Worm (Caenorhabditis elegans) whole organism, L4 larva: ENCODE measurements around the gene F54D5.7.
"Not testable (repeated sequence)": the region's sequence is repeated elsewhere in the genome, so short reads cannot be mapped to it uniquely, and the experiment has no call there.

Experiments used
- F37D6.2 ChIP-seq: sonication (generic microtip); optimal IDR thresholded peaks from 2 replicates; lab custom pipeline; 2016; ENCODE audit warnings: mild to moderate bottlenecking, missing genetic modification characterization, missing compliant biosample characterization
- F49E8.2 ChIP-seq: sonication (generic microtip); optimal IDR thresholded peaks from 2 replicates; lab custom pipeline; 2016; ENCODE audit warnings: missing compliant biosample characterization, mild to moderate bottlenecking, missing genetic modification characterization, borderline replicate concordance
- T26A8.4 ChIP-seq: fragments of 200-800 bp; sonication (Bioruptor generic); IDR thresholded peaks from 2 replicates; pipeline ENCODE4 v1.3.6; 2022; ENCODE audit warnings: missing genetic modification characterization, missing compliant biosample characterization
- Y48G9A.11 ChIP-seq: fragments of 200-800 bp; sonication (Bioruptor generic); IDR thresholded peaks from 2 replicates; pipeline ENCODE4 v1.3.6; 2022; ENCODE audit warnings: missing genetic modification reagents, missing genetic modification characterization, missing compliant biosample characterization
- Y75B8A.6 ChIP-seq: fragments of 200-800 bp; sonication (Bioruptor generic); IDR thresholded peaks from 2 replicates; pipeline ENCODE4 v1.3.6; 2022; ENCODE audit warnings: missing genetic modification reagents, missing genetic modification characterization, missing compliant biosample characterization
- ZK337.2 ChIP-seq: fragments of 200-800 bp; sonication (Bioruptor generic); IDR thresholded peaks from 2 replicates; pipeline ENCODE4 v1.3.6; 2022; ENCODE audit warnings: missing genetic modification reagents, missing genetic modification characterization, missing compliant biosample characterization
- aha-1 ChIP-seq: fragments of 150-350 bp; peaks from one replicate; lab custom pipeline; 2014; ENCODE audit warnings: missing biosample characterization, missing genetic modification characterization
- arid-1 ChIP-seq: fragments of 200-800 bp; sonication (Bioruptor generic); conservative IDR thresholded peaks from 2 replicates; pipeline ENCODE4 v1.3.6; 2022; ENCODE audit warnings: missing genetic modification reagents, missing genetic modification characterization, missing compliant biosample characterization
- ceh-32 ChIP-seq: sonication (generic microtip); optimal IDR thresholded peaks from 2 replicates; lab custom pipeline; 2016; ENCODE audit warnings: mild to moderate bottlenecking, missing genetic modification characterization, missing compliant biosample characterization; ENCODE audit not compliant: poor library complexity
- ceh-44 ChIP-seq: fragments of 200-800 bp; sonication (Bioruptor generic); IDR thresholded peaks from 2 replicates; pipeline ENCODE4 v1.3.6; 2022; ENCODE audit warnings: missing genetic modification reagents, missing genetic modification characterization, missing compliant biosample characterization
- ces-1 ChIP-seq: fragments of 150-350 bp; sonication (generic microtip); optimal IDR thresholded peaks from 4 replicates; lab custom pipeline; 2014; ENCODE audit warnings: missing biosample characterization, missing genetic modification reagents, missing genetic modification characterization
- ctbp-1 ChIP-seq: fragments of 200-800 bp; sonication (Bioruptor generic); IDR thresholded peaks from 2 replicates; pipeline ENCODE4 v1.3.6; 2022; ENCODE audit warnings: missing genetic modification reagents, missing genetic modification characterization, missing compliant biosample characterization
- daf-16 ChIP-seq, 3 experiments: sonication (generic microtip); optimal IDR thresholded peaks; 2 replicates each; lab custom pipeline; 2016 to 2017; ENCODE audit warnings: missing genetic modification characterization in 3 of 3, missing genetic modification reagents in 3 of 3, mild to moderate bottlenecking in 2 of 3, missing compliant biosample characterization in 2 of 3, missing biosample characterization in 1 of 3, moderate library complexity in 1 of 3
- dmd-6 ChIP-seq: fragments of 200-800 bp; sonication (Bioruptor generic); IDR thresholded peaks from 2 replicates; pipeline ENCODE4 v1.3.6; 2022; ENCODE audit warnings: missing genetic modification reagents, missing genetic modification characterization, missing compliant biosample characterization
- dmd-9 ChIP-seq: fragments of 200-800 bp; sonication (Bioruptor generic); IDR thresholded peaks from 2 replicates; pipeline ENCODE4 v1.3.6; 2022; ENCODE audit warnings: missing genetic modification reagents, missing genetic modification characterization, missing compliant biosample characterization
- dpl-1 ChIP-seq: fragments of 150-350 bp; optimal IDR thresholded peaks from 2 replicates; lab custom pipeline; 2014; ENCODE audit warnings: missing biosample characterization, missing genetic modification reagents, missing genetic modification characterization
- egl-43 ChIP-seq: fragments of 200-800 bp; sonication (Bioruptor generic); IDR thresholded peaks from 2 replicates; pipeline ENCODE4 v1.3.6; 2022; ENCODE audit warnings: missing genetic modification reagents, missing genetic modification characterization, missing compliant biosample characterization
- fkh-10 ChIP-seq: fragments of 150-350 bp; optimal IDR thresholded peaks from 2 replicates; lab custom pipeline; 2014; ENCODE audit warnings: missing biosample characterization, missing genetic modification reagents, missing genetic modification characterization
- hif-1 ChIP-seq, 2 experiments: sonication (generic microtip); optimal IDR thresholded peaks; 2 replicates each; lab custom pipeline; 2016 to 2017; ENCODE audit warnings: missing compliant biosample characterization in 2 of 2, missing genetic modification characterization in 2 of 2, missing genetic modification reagents in 2 of 2, missing genotype in 2 of 2, mild to moderate bottlenecking in 1 of 2
- hlh-11 ChIP-seq: fragments of 200-800 bp; sonication (Bioruptor generic); optimal IDR thresholded peaks from 2 replicates; lab custom pipeline; 2018; ENCODE audit warnings: mild to moderate bottlenecking, missing genetic modification characterization, missing compliant biosample characterization
- hlh-30 ChIP-seq: sonication (generic microtip); optimal IDR thresholded peaks from 2 replicates; lab custom pipeline; 2017; ENCODE audit warnings: antibody characterized with exemption, mild to moderate bottlenecking, missing genetic modification characterization, missing compliant biosample characterization; ENCODE audit not compliant: insufficient read depth
- lin-13 ChIP-seq: fragments of 150-350 bp; optimal IDR thresholded peaks from 2 replicates; lab custom pipeline; 2014; ENCODE audit warnings: missing biosample characterization, missing genetic modification reagents, missing genetic modification characterization
- lin-15B ChIP-seq: fragments of 150-350 bp; sonication (generic microtip); optimal IDR thresholded peaks from 3 replicates; lab custom pipeline; 2014; ENCODE audit warnings: missing biosample characterization, missing genetic modification characterization
- lin-29 ChIP-seq: fragments of 200-800 bp; sonication (Bioruptor generic); IDR thresholded peaks from 2 replicates; pipeline ENCODE4 v1.3.6; 2022; ENCODE audit warnings: missing genetic modification reagents, missing genetic modification characterization, missing compliant biosample characterization
- lin-38 ChIP-seq: fragments of 200-800 bp; sonication (Bioruptor generic); IDR thresholded peaks from 2 replicates; pipeline ENCODE4 v1.3.6; 2022; ENCODE audit warnings: missing genetic modification reagents, missing genetic modification characterization, missing compliant biosample characterization
- lir-3 ChIP-seq: sonication (generic microtip); optimal IDR thresholded peaks from 2 replicates; lab custom pipeline; 2016; ENCODE audit warnings: mild to moderate bottlenecking, missing genetic modification characterization, missing compliant biosample characterization
- lsy-2 ChIP-seq, 2 experiments: fragments of 150-350 bp in 1 of 2; sonication (generic microtip) in 1 of 2; optimal IDR thresholded peaks; 2 replicates each; lab custom pipeline; 2014 to 2017; ENCODE audit warnings: missing biosample characterization in 2 of 2, missing genetic modification characterization in 2 of 2
- mdt-29 ChIP-seq: fragments of 200-800 bp; sonication (Bioruptor generic); IDR thresholded peaks from 2 replicates; pipeline ENCODE4 v1.3.6; 2022; ENCODE audit warnings: missing genetic modification reagents, missing genetic modification characterization, missing compliant biosample characterization
- mep-1 ChIP-seq: fragments of 150-350 bp; sonication (generic microtip); optimal IDR thresholded peaks from 3 replicates; lab custom pipeline; 2014; ENCODE audit warnings: missing biosample characterization, missing genetic modification characterization
- mes-2 ChIP-seq: sonication (generic microtip); optimal IDR thresholded peaks from 2 replicates; lab custom pipeline; 2016; ENCODE audit warnings: missing genotype, mild to moderate bottlenecking, missing genetic modification characterization, missing compliant biosample characterization; ENCODE audit not compliant: poor library complexity, severe bottlenecking
- mxl-2 ChIP-seq: fragments of 200-800 bp; sonication (Bioruptor generic); conservative IDR thresholded peaks from 2 replicates; pipeline ENCODE4 v1.3.6; 2022; ENCODE audit warnings: missing genetic modification reagents, missing genetic modification characterization, missing compliant biosample characterization
- mxl-3 ChIP-seq: fragments of 200-800 bp; sonication (Bioruptor generic); optimal IDR thresholded peaks from 2 replicates; lab custom pipeline; 2018; ENCODE audit warnings: mild to moderate bottlenecking, missing genetic modification characterization, missing compliant biosample characterization
- nhr-11 ChIP-seq: fragments of 150-350 bp; optimal IDR thresholded peaks from 2 replicates; lab custom pipeline; 2014; ENCODE audit warnings: missing biosample characterization, missing genetic modification characterization
- nhr-28 ChIP-seq: fragments of 150-350 bp; optimal IDR thresholded peaks from 2 replicates; lab custom pipeline; 2014; ENCODE audit warnings: missing biosample characterization, missing genetic modification characterization
- nhr-42 ChIP-seq: fragments of 200-800 bp; sonication (Bioruptor generic); IDR thresholded peaks from 2 replicates; pipeline ENCODE4 v1.3.6; 2022; ENCODE audit warnings: missing genetic modification characterization, missing compliant biosample characterization
- nhr-48 ChIP-seq: sonication (generic microtip); optimal IDR thresholded peaks from 2 replicates; lab custom pipeline; 2016; ENCODE audit warnings: mild to moderate bottlenecking, missing genetic modification characterization, missing compliant biosample characterization
- nhr-77 ChIP-seq: fragments of 150-350 bp; optimal IDR thresholded peaks from 2 replicates; lab custom pipeline; 2014; ENCODE audit warnings: missing biosample characterization, missing genetic modification characterization
- pha-4 ChIP-seq, 2 experiments: fragments of 150-350 bp in 1 of 2; fragments of 200-800 bp in 1 of 2; sonication (Bioruptor generic) in 1 of 2; IDR thresholded peaks in 1 of 2; optimal IDR thresholded peaks in 1 of 2; 2 replicates each; pipeline versions ENCODE4 v1.3.6 to Lab custom; 2014 to 2022; ENCODE audit warnings: missing genetic modification characterization in 2 of 2, missing genetic modification reagents in 2 of 2, missing biosample characterization in 1 of 2, missing compliant biosample characterization in 1 of 2
- php-3 ChIP-seq: fragments of 200-800 bp; sonication (Bioruptor generic); IDR thresholded peaks from 2 replicates; pipeline ENCODE4 v1.3.6; 2022; ENCODE audit warnings: missing genetic modification reagents, missing genetic modification characterization, missing compliant biosample characterization
- rbr-2 ChIP-seq: sonication (generic microtip); optimal IDR thresholded peaks from 2 replicates; lab custom pipeline; 2016; ENCODE audit warnings: missing genotype, missing genetic modification characterization, missing compliant biosample characterization
- tag-97 ChIP-seq: fragments of 200-800 bp; sonication (Bioruptor generic); IDR thresholded peaks from 2 replicates; pipeline ENCODE4 v1.3.6; 2022; ENCODE audit warnings: missing genetic modification characterization, missing compliant biosample characterization
- tra-1 ChIP-seq: fragments of 200-800 bp; sonication (Bioruptor generic); IDR thresholded peaks from 2 replicates; pipeline ENCODE4 v1.3.6; 2022; ENCODE audit warnings: missing genetic modification reagents, missing genetic modification characterization, missing compliant biosample characterization
- vab-7 ChIP-seq: fragments of 200-800 bp; sonication (Bioruptor generic); IDR thresholded peaks from 2 replicates; pipeline ENCODE4 v1.3.6; 2022; ENCODE audit warnings: missing genetic modification reagents, missing genetic modification characterization, missing compliant biosample characterization
- zfp-3 ChIP-seq: fragments of 200-800 bp; sonication (Bioruptor generic); conservative IDR thresholded peaks from 2 replicates; pipeline ENCODE4 v1.3.6; 2022; ENCODE audit warnings: missing genetic modification reagents, missing genetic modification characterization, missing compliant biosample characterization

Gene F54D5.7

ce11 chrII:11533716-11534115 lies 13.6 kb upstream of the F54D5.7 start, which contains the start of gene mdt-8:
TSS of gene mdt-8 (minus strand) at chrII:11533816.
- TF ChIP-seq ceh-44 (GFP tag; lab: Robert Waterston, UW) (no peak), pha-4 (GFP tag; IDR thresholded peaks at IDR 0.05; lab: Robert Waterston, UW) (no peak), pha-4 (tag; optimal IDR thresholded peaks at IDR 0.05; lab: Kevin White, UChicago) (no peak), Y75B8A.6 (no peak), rbr-2 (tag; lab: Kevin White, UChicago) (no peak), egl-43 (GFP tag; lab: Robert Waterston, UW) (no peak), ceh-32 (tag; lab: Kevin White, UChicago) (no peak)

DNA sequence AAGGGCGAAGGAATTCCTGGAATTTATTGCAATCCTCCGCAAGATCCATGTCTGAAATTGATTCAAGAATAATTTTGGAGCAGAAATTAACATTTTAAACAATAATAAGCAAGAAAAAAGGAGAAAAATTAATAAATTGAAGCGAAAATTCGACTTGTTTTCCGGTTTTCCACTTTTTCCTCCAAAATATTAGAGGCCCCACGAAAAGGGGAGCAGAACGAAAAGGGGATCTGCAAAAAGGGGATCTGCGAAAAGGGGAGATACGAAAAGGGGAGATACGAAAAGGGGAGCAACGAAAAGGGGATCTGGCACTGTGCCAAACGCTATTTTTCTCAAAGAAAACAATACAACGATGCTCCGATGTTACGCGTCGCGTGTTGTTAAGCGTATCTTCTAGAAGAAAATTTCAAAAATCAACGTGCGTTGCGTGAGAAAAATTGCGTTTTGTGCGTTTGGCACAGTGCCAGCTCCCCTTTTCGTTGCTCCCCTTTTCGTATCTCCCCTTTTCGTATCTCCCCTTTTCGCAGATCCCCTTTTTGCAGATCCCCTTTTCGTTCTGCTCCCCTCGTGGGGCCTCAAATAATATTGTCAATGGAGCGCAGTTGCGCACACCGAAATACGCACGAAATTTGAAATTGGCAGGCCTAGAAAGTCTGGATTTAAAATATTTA lies 12.8 kb upstream of the F54D5.7 start, which contains the start of gene Y62F5A.12:
TSS of gene Y62F5A.12 (minus strand) at position 51 of the 671 bp plus-strand sequence.
- peak; percentile 88 for TF ChIP-seq dmd-6 (GFP tag; lab: Robert Waterston, UW)
- peak; percentile 65 for TF ChIP-seq hlh-11
- TF ChIP-seq mes-2 (tag; lab: Kevin White, UChicago) = peak; percentile 99
- TF ChIP-seq lir-3 = peak; percentile 44
- TF ChIP-seq dpl-1 (GFP tag; lab: Kevin White, UChicago) = peak; percentile 77
- peak; percentile 99 for TF ChIP-seq aha-1 (tag; lab: Kevin White, UChicago)
- peak; percentile 52 for TF ChIP-seq nhr-28 (tag; lab: Kevin White, UChicago)
- peak; percentile 93 for TF ChIP-seq arid-1 (GFP tag; lab: Robert Waterston, UW)
- TF ChIP-seq ces-1 (GFP tag; lab: Kevin White, UChicago) = peak; percentile 27
- peak; percentile 88; the same call in 1 of the 2 replicates for TF ChIP-seq tag-97 (GFP tag; lab: Robert Waterston, UW)
- peak; percentile 86 for TF ChIP-seq mxl-3 (GFP tag; lab: Kevin White, UChicago)
- peak; percentile 51 for TF ChIP-seq fkh-10
- peak; percentile 93 for TF ChIP-seq Y48G9A.11 (GFP tag; lab: Robert Waterston, UW)
- peak in 1 of 2 experiments; percentile 93 for TF ChIP-seq hif-1 (tag; optimal IDR thresholded peaks at IDR 0.05; lab: Kevin White, UChicago)
- TF ChIP-seq lin-15B (tag; lab: Kevin White, UChicago) = peak; percentile 39
- TF ChIP-seq lsy-2 (tag; optimal IDR thresholded peaks at IDR 0.05; lab: Kevin White, UChicago) = peak; percentile 71 to 82
- peak; percentile 94 for TF ChIP-seq ctbp-1 (GFP tag; lab: Robert Waterston, UW)
- peak; percentile 68 for TF ChIP-seq nhr-11 (tag; lab: Kevin White, UChicago)
- TF ChIP-seq nhr-77 (tag; lab: Kevin White, UChicago) = peak; percentile 81
- 0 out of 2 replicates have a peak, but pooled peaks have one; percentile 80 for TF ChIP-seq Y75B8A.6
- peak; percentile 55 for TF ChIP-seq nhr-48
- peak; percentile 85 for TF ChIP-seq mdt-29
- peak in 1 of 2 experiments; percentile 68 for TF ChIP-seq daf-16 (GFP tag; optimal IDR thresholded peaks at IDR 0.05; lab: Kevin White, UChicago)
- not testable (repeated sequence) for TF ChIP-seq daf-16, pha-4 (tag; optimal IDR thresholded peaks at IDR 0.05; lab: Kevin White, UChicago)
- peak; percentile 78 for TF ChIP-seq T26A8.4
- peak; percentile 55; the same call in 1 of the 2 replicates for TF ChIP-seq lin-29 (GFP tag; lab: Robert Waterston, UW)
- TF ChIP-seq pha-4 (GFP tag; IDR thresholded peaks at IDR 0.05; lab: Robert Waterston, UW) = peak; percentile 96
- TF ChIP-seq ceh-44 (GFP tag; lab: Robert Waterston, UW) = peak; percentile 99
- peak; percentile 96 for TF ChIP-seq vab-7 (GFP tag; lab: Robert Waterston, UW)
- TF ChIP-seq hlh-30 = peak; percentile 67
- TF ChIP-seq mxl-2 (GFP tag; lab: Robert Waterston, UW) = peak; percentile 80
- peak; percentile 100 for TF ChIP-seq lin-38 (GFP tag; lab: Robert Waterston, UW)
- TF ChIP-seq mep-1 (tag; lab: Kevin White, UChicago) = peak; percentile 85
- peak; percentile 77 for TF ChIP-seq php-3 (GFP tag; lab: Robert Waterston, UW)
- peak; percentile 89 for TF ChIP-seq rbr-2 (tag; lab: Kevin White, UChicago)
- TF ChIP-seq F37D6.2 (tag; lab: Kevin White, UChicago) = peak; percentile 79
- TF ChIP-seq ZK337.2 (GFP tag; lab: Robert Waterston, UW) = peak; percentile 99
- peak; percentile 94; the same call in 1 of the 2 replicates for TF ChIP-seq nhr-42 (GFP tag; lab: Robert Waterston, UW)
- peak; percentile 95 for TF ChIP-seq tra-1 (GFP tag; lab: Robert Waterston, UW)
- TF ChIP-seq dmd-9 (GFP tag; lab: Robert Waterston, UW) = peak; percentile 98
- peak; percentile 92 for TF ChIP-seq zfp-3 (GFP tag; lab: Robert Waterston, UW)
- peak; percentile 27 for TF ChIP-seq F49E8.2 (tag; lab: Kevin White, UChicago)
- TF ChIP-seq lin-13 (GFP tag; lab: Kevin White, UChicago) = peak; percentile 69
